Fruit fly (Drosophila melanogaster) whole organism, embryonic: ENCODE results near the gene CG13720.

Experiments used
- CG7745 ChIP-seq: fragments of 200-800 bp; sonication (Bioruptor generic); optimal IDR thresholded peaks from 2 replicates; lab custom pipeline; 2018; ENCODE audit warnings: missing biosample characterization, mild to moderate bottlenecking, missing genetic modification characterization, moderate library complexity
- pfk ChIP-seq: fragments of 200-800 bp; sonication (Bioruptor generic); optimal IDR thresholded peaks from 2 replicates; lab custom pipeline; 2018; ENCODE audit warnings: missing biosample characterization, mild to moderate bottlenecking, missing genetic modification characterization, moderate library complexity

- TF ChIP-seq CG7745 (tag; lab: Kevin White, UChicago) (no peak), pfk (GFP tag; lab: Kevin White, UChicago) (no peak)
These were observed 8.7 kb upstream of the CG13720 start for dm6 chr3L:4508926-4509457.
